Worm (Caenorhabditis elegans) whole organism, L1 larva: ENCODE measurements around the gene R144.11.

Experiments
- C04F5.9 ChIP-seq: sonication (generic microtip); optimal IDR thresholded peaks from 2 replicates; lab custom pipeline; 2016; ENCODE audit warnings: missing genetic modification characterization, missing compliant biosample characterization
- C16A3.4 ChIP-seq: fragments of 150-350 bp; optimal IDR thresholded peaks from 2 replicates; lab custom pipeline; 2014; ENCODE audit warnings: missing biosample characterization, missing genetic modification characterization
- F16B12.6 ChIP-seq: fragments of 150-350 bp; optimal IDR thresholded peaks from 2 replicates; lab custom pipeline; 2014; ENCODE audit warnings: missing biosample characterization, missing genetic modification characterization
- Y116A8C.19 ChIP-seq: sonication (generic microtip); optimal IDR thresholded peaks from 2 replicates; lab custom pipeline; 2016; ENCODE audit warnings: missing compliant biosample characterization, missing genetic modification characterization, borderline replicate concordance
- aha-1 ChIP-seq: fragments of 150-350 bp; optimal IDR thresholded peaks from 2 replicates; lab custom pipeline; 2014; ENCODE audit warnings: missing biosample characterization, missing genetic modification characterization
- aly-2 ChIP-seq: fragments of 150-350 bp; optimal IDR thresholded peaks from 2 replicates; lab custom pipeline; 2014; ENCODE audit warnings: missing biosample characterization, missing genetic modification characterization
- blmp-1 ChIP-seq: fragments of 150-350 bp; optimal IDR thresholded peaks from 2 replicates; lab custom pipeline; 2014; ENCODE audit warnings: missing biosample characterization, missing genetic modification characterization
- ceh-63 ChIP-seq: fragments of 200-800 bp; sonication (Bioruptor generic); optimal IDR thresholded peaks from 2 replicates; lab custom pipeline; 2018; ENCODE audit warnings: mild to moderate bottlenecking, missing genetic modification characterization, missing compliant biosample characterization
- ceh-8 ChIP-seq: fragments of 200-800 bp; sonication (Bioruptor generic); optimal IDR thresholded peaks from 2 replicates; lab custom pipeline; 2018; ENCODE audit warnings: mild to moderate bottlenecking, missing genetic modification characterization, moderate library complexity, missing compliant biosample characterization
- ceh-88 ChIP-seq: fragments of 200-800 bp; sonication (Bioruptor generic); IDR thresholded peaks from 2 replicates; pipeline ENCODE4 v1.3.6; 2022; ENCODE audit warnings: missing genetic modification characterization, missing compliant biosample characterization
- ceh-90 ChIP-seq: sonication (generic microtip); optimal IDR thresholded peaks from 2 replicates; lab custom pipeline; 2016; ENCODE audit warnings: missing genetic modification characterization, missing compliant biosample characterization
- dpl-1 ChIP-seq, 3 experiments: fragments of 150-350 bp in 2 of 3; sonication (generic microtip) in 1 of 3; optimal IDR thresholded peaks; 2 replicates each; lab custom pipeline; 2014 to 2017; ENCODE audit warnings: missing biosample characterization in 3 of 3, missing genetic modification characterization in 3 of 3, missing genetic modification reagents in 3 of 3
- dsc-1 ChIP-seq: sonication (generic microtip); optimal IDR thresholded peaks from 2 replicates; lab custom pipeline; 2016; ENCODE audit warnings: mild to moderate bottlenecking, missing genetic modification characterization, missing compliant biosample characterization
- efl-1 ChIP-seq, 4 experiments: fragments of 150-350 bp; optimal IDR thresholded peaks in 3 of 4; peaks in 1 of 4; 1 replicate in 1 of 4; 2 replicates in 3 of 4; lab custom pipeline; 2014; ENCODE audit warnings: missing biosample characterization in 2 of 4, missing genetic modification characterization in 2 of 4, missing genetic modification reagents in 2 of 4
- egl-13 ChIP-seq: sonication (generic microtip); optimal IDR thresholded peaks from 2 replicates; lab custom pipeline; 2016; ENCODE audit warnings: missing genotype, missing genetic modification reagents, missing genetic modification characterization, missing compliant biosample characterization
- elt-2 ChIP-seq: sonication (generic microtip); optimal IDR thresholded peaks from 2 replicates; lab custom pipeline; 2016; ENCODE audit warnings: missing genetic modification characterization, mild to moderate bottlenecking, inconsistent platforms, missing compliant biosample characterization, missing genetic modification reagents
- fkh-10 ChIP-seq: sonication (generic microtip); optimal IDR thresholded peaks from 2 replicates; lab custom pipeline; 2017; ENCODE audit warnings: missing biosample characterization, missing genetic modification reagents, missing genetic modification characterization
- fkh-4 ChIP-seq: sonication (generic microtip); optimal IDR thresholded peaks from 2 replicates; lab custom pipeline; 2016; ENCODE audit warnings: missing compliant biosample characterization, missing genetic modification characterization, borderline replicate concordance
- fkh-8 ChIP-seq: sonication (generic microtip); optimal IDR thresholded peaks from 2 replicates; lab custom pipeline; 2016; ENCODE audit warnings: mild to moderate bottlenecking, missing genetic modification characterization, missing compliant biosample characterization
- grh-1 ChIP-seq: fragments of 200-800 bp; sonication (Bioruptor generic); IDR thresholded peaks from 2 replicates; pipeline ENCODE4 v1.3.6; 2022; ENCODE audit warnings: missing genetic modification reagents, missing genetic modification characterization, missing compliant biosample characterization
- hlh-4 ChIP-seq: sonication (generic microtip); optimal IDR thresholded peaks from 2 replicates; lab custom pipeline; 2016; ENCODE audit warnings: mild to moderate bottlenecking, missing genetic modification characterization, missing compliant biosample characterization
- hpl-2 ChIP-seq: fragments of 150-350 bp; optimal IDR thresholded peaks from 2 replicates; lab custom pipeline; 2014; ENCODE audit warnings: missing biosample characterization, missing genetic modification reagents, missing genetic modification characterization
- isw-1 ChIP-seq: fragments of 200-800 bp; sonication (Bioruptor generic); IDR thresholded peaks from 2 replicates; pipeline ENCODE4 v1.3.6; 2022; ENCODE audit warnings: missing genetic modification characterization, missing compliant biosample characterization
- lin-14 ChIP-seq: fragments of 200-800 bp; sonication (Bioruptor generic); optimal IDR thresholded peaks from 2 replicates; lab custom pipeline; 2018; ENCODE audit warnings: mild to moderate bottlenecking, missing genetic modification characterization, moderate library complexity, missing compliant biosample characterization
- lir-3 ChIP-seq: sonication (generic microtip); optimal IDR thresholded peaks from 2 replicates; lab custom pipeline; 2016; ENCODE audit warnings: mild to moderate bottlenecking, missing genetic modification characterization, moderate library complexity, missing compliant biosample characterization; ENCODE audit not compliant: poor library complexity
- lsy-2 ChIP-seq, 2 experiments: fragments of 150-350 bp; optimal IDR thresholded peaks; 2 replicates each; lab custom pipeline; 2014; ENCODE audit warnings: missing biosample characterization in 2 of 2, missing genetic modification characterization in 2 of 2
- mdl-1 ChIP-seq, 2 experiments: fragments of 150-350 bp; optimal IDR thresholded peaks; 2 replicates each; lab custom pipeline; 2014 to 2017; ENCODE audit warnings: missing biosample characterization in 2 of 2, missing genetic modification characterization in 2 of 2, inconsistent platforms in 1 of 2
- mef-2 ChIP-seq: fragments of 150-350 bp; optimal IDR thresholded peaks from 2 replicates; lab custom pipeline; 2014; ENCODE audit warnings: missing biosample characterization, missing genetic modification characterization
- nhr-19 ChIP-seq: fragments of 200-800 bp; sonication (Bioruptor generic); conservative IDR thresholded peaks from 2 replicates; pipeline ENCODE4 v1.3.6; 2022; ENCODE audit warnings: missing genetic modification characterization, missing compliant biosample characterization
- nhr-20 ChIP-seq: sonication (generic microtip); optimal IDR thresholded peaks from 2 replicates; lab custom pipeline; 2016; ENCODE audit warnings: mild to moderate bottlenecking, missing genetic modification characterization, missing compliant biosample characterization
- nhr-47 ChIP-seq: sonication (generic microtip); optimal IDR thresholded peaks from 2 replicates; lab custom pipeline; 2016; ENCODE audit warnings: mild to moderate bottlenecking, missing genetic modification characterization, moderate library complexity, missing compliant biosample characterization
- nhr-71 ChIP-seq: sonication (generic microtip); optimal IDR thresholded peaks from 2 replicates; lab custom pipeline; 2016; ENCODE audit warnings: mild to moderate bottlenecking, missing genetic modification characterization, moderate library complexity, missing compliant biosample characterization
- nhr-77 ChIP-seq: fragments of 150-350 bp; optimal IDR thresholded peaks from 2 replicates; lab custom pipeline; 2014; ENCODE audit warnings: missing biosample characterization, missing genetic modification characterization
- pag-3 ChIP-seq: sonication (generic microtip); optimal IDR thresholded peaks from 2 replicates; lab custom pipeline; 2017; ENCODE audit warnings: missing genetic modification characterization, mild to moderate bottlenecking, missing compliant biosample characterization, antibody characterized with exemption, borderline replicate concordance; ENCODE audit not compliant: insufficient read depth
- pax-3 ChIP-seq: fragments of 200-800 bp; sonication (Bioruptor generic); optimal IDR thresholded peaks from 2 replicates; lab custom pipeline; 2018; ENCODE audit warnings: mild to moderate bottlenecking, missing genetic modification characterization, moderate library complexity, missing compliant biosample characterization
- rnt-1 ChIP-seq: sonication (generic microtip); optimal IDR thresholded peaks from 2 replicates; lab custom pipeline; 2016; ENCODE audit warnings: mild to moderate bottlenecking, missing genetic modification characterization, moderate library complexity, missing compliant biosample characterization
- snpc-4 ChIP-seq: fragments of 150-350 bp; optimal IDR thresholded peaks from 2 replicates; lab custom pipeline; 2014; ENCODE audit warnings: missing biosample characterization, missing genetic modification characterization
- sox-4 ChIP-seq: sonication (generic microtip); optimal IDR thresholded peaks from 2 replicates; lab custom pipeline; 2016; ENCODE audit warnings: missing genetic modification characterization, missing compliant biosample characterization
- swsn-7 ChIP-seq: sonication (generic microtip); optimal IDR thresholded peaks from 2 replicates; lab custom pipeline; 2016; ENCODE audit warnings: missing genetic modification characterization, missing compliant biosample characterization
- tbx-2 ChIP-seq: sonication (generic microtip); optimal IDR thresholded peaks from 2 replicates; lab custom pipeline; 2016; ENCODE audit warnings: missing genetic modification characterization, missing compliant biosample characterization
- unc-86 ChIP-seq: sonication (generic microtip); optimal IDR thresholded peaks from 2 replicates; lab custom pipeline; 2016; ENCODE audit warnings: missing genetic modification characterization, missing compliant biosample characterization
- xbp-1 ChIP-seq: sonication (generic microtip); optimal IDR thresholded peaks from 2 replicates; lab custom pipeline; 2016; ENCODE audit warnings: missing genetic modification characterization, missing compliant biosample characterization
- zip-4 ChIP-seq: fragments of 200-800 bp; sonication (Bioruptor generic); optimal IDR thresholded peaks from 2 replicates; lab custom pipeline; 2018; ENCODE audit warnings: mild to moderate bottlenecking, missing genetic modification characterization, moderate library complexity, missing compliant biosample characterization
- ztf-11 ChIP-seq, 2 experiments: sonication (generic microtip); optimal IDR thresholded peaks; 2 replicates each; lab custom pipeline; 2016 to 2017; ENCODE audit warnings: missing genetic modification characterization in 2 of 2, missing biosample characterization in 1 of 2, missing compliant biosample characterization in 1 of 2

Gene R144.11

DNA sequence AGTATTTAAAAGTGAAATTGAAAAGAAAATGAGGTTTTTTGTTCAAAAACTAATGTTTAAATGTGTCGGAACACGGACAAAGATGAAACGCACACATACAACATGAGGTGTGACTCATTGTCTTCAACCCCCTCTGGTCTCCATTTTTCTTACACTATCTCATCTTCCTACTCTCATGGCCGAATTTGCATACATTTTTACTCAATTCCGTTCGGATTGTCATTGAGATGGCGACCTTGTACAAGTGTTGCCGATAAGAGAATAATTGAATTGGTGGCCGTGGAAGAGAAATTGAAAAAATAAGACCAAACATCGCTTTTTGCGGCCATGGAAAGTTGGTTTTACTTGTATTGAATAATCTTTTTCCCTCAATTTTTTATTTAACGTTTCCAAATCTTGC lies 38.5 kb upstream of the R144.11 start, which contains the start of gene txbp-3 (continued):
- TF ChIP-seq fkh-4 = no peak
- TF ChIP-seq Y116A8C.19 (tag; lab: Kevin White, UChicago) = no peak
- TF ChIP-seq dpl-1 (GFP tag; optimal IDR thresholded peaks at IDR 0.05; lab: Kevin White, UChicago) = peak in 2 of 3 experiments; percentile 4 to 56
- TF ChIP-seq fkh-8 (tag; lab: Kevin White, UChicago) = peak; percentile 23
- no peak for TF ChIP-seq ceh-90 (tag; lab: Kevin White, UChicago)
- TF ChIP-seq hlh-4 (tag; lab: Kevin White, UChicago) = no peak
- no peak for TF ChIP-seq pax-3
- no peak for TF ChIP-seq grh-1 (GFP tag; lab: Robert Waterston, UW)
- TF ChIP-seq nhr-20 = peak; percentile 9
- TF ChIP-seq zip-4 = no peak
- TF ChIP-seq lin-14 (GFP tag; lab: Kevin White, UChicago) = peak; percentile 95
- no peak for TF ChIP-seq mef-2

DNA sequence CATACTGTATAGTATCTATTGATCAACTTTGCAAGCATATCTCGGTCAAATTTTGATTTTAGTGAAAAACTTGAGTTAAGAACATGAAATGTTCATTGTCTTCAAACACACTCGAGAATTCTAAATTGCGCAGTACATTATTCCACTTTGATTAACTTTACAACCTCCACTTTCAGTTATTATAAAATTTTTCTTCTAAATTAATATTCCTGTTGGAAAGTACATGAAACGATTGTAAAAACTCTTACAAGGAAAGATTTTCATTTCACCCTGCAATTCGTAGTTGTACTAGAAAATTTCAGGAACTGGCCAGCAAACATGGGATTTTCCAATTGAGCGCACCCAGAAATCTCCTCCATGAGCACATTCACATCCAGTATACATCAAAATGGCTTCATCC lies 36.1 kb upstream of the R144.11 start, which contains the start of gene C45G9.14:
Gene C45G9.14, plus strand, starts transcription at position 301 of the 400 bp plus-strand sequence.
- no peak for TF ChIP-seq blmp-1
- peak; percentile 6 for TF ChIP-seq ceh-63
- no peak for TF ChIP-seq ceh-8 (GFP tag; lab: Kevin White, UChicago)
- TF ChIP-seq aha-1 = no peak
- TF ChIP-seq tbx-2 (tag; lab: Kevin White, UChicago) = no peak
- no peak for TF ChIP-seq efl-1 (optimal IDR thresholded peaks at IDR 0.05; lab: Kevin White, UChicago)
- peak in 1 of 2 experiments; percentile 47 for TF ChIP-seq efl-1 (GFP tag; optimal IDR thresholded peaks at IDR 0.05 in 1 of 2; lab: Kevin White, UChicago)

DNA sequence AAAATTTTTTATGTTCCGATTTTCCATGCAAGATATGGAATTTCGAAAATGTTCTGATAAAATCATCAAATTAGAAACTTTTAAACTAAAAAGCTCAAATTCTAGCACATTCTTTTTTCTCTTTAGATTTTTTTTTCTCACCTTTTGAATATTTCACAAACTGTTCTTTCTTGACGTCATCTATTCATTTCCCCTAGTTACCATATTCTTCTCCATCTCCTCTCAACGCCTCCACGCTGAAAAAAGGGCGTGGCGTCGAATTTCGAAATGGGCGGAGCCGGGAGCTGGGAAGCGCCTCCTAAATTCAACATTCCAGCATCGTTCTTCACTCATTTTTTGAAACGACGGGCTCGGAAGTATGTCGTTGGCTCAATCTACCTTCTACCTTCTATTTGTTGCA lies 33.5 kb upstream of the R144.11 start, which contains the start of gene nlp-43:
Gene nlp-43, plus strand, starts transcription at position 301 of the 400 bp plus-strand sequence.
- no peak for TF ChIP-seq fkh-8 (tag; lab: Kevin White, UChicago)
- TF ChIP-seq fkh-10 (GFP tag; lab: Kevin White, UChicago) = no peak
- TF ChIP-seq F16B12.6 (tag; lab: Kevin White, UChicago) = no peak
- no peak for TF ChIP-seq aly-2
- TF ChIP-seq lsy-2 (tag; optimal IDR thresholded peaks at IDR 0.05; lab: Kevin White, UChicago) = no peak
- no peak for TF ChIP-seq rnt-1 (tag; lab: Kevin White, UChicago)
- TF ChIP-seq swsn-7 (tag; lab: Kevin White, UChicago) = no peak
- TF ChIP-seq sox-4 (tag; lab: Kevin White, UChicago) = no peak
- no peak for TF ChIP-seq ztf-11 (tag; optimal IDR thresholded peaks at IDR 0.05; lab: Kevin White, UChicago)
- TF ChIP-seq egl-13 = no peak
- no peak for TF ChIP-seq xbp-1 (tag; lab: Kevin White, UChicago)

DNA sequence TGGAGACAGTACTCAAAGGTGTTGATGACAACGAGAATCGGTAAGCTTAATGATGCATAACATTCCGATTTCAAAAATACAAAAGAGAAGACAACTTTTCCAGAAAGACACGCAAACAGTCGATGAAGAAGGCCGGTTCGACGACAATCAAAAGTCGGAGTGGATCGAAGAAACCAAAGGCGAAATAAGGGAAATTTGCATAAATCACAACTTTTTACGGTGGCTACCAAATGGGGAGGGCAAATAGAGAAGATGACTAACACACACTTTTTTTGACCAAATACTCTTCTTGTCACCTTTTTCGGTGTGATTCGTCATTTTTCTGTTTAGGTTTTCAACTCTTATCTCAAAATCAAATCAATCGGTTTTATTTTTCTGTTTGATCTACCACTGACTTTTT lies 27.5 kb upstream of the R144.11 start, which contains the start of gene C45G9.6:
Gene C45G9.6, plus strand, starts transcription at position 301 of the 400 bp plus-strand sequence.
- no peak for TF ChIP-seq ceh-63
- no peak for TF ChIP-seq C04F5.9 (tag; lab: Kevin White, UChicago)
- no peak for TF ChIP-seq pag-3
- no peak for TF ChIP-seq dsc-1 (tag; lab: Kevin White, UChicago)
- TF ChIP-seq hpl-2 (GFP tag; lab: Kevin White, UChicago) = no peak
- no peak for TF ChIP-seq nhr-77 (tag; lab: Kevin White, UChicago)

DNA sequence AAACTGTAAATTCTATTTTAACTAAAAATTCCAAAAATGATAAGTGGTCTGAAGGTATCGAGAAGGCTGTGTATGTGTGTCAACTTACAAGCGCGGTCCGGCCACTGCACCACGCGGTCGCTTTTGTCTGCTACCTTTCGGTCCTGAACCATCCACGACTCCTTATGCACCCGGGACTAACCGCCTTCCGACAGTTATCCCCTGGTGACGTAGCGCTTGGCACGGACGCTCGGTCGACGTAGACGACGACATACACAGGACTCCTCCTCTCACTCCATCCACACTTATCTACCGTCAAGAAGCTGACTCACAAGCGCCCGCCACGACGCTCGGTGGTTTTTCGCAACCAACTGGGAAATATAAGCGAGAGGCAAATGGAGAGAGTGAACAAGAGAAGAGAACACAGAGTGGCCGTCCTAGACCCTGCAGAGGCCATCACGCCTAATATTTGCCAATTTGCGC lies 22.8 kb upstream of the R144.11 start:
- TF ChIP-seq snpc-4 (peak; percentile 25), dsc-1 (tag; lab: Kevin White, UChicago) (peak; percentile 80), nhr-20 (peak; percentile 67), ceh-8 (GFP tag; lab: Kevin White, UChicago) (peak; percentile 71), mdl-1 (tag; optimal IDR thresholded peaks at IDR 0.05; lab: Kevin White, UChicago) (peak in 1 of 2 experiments; percentile 33), isw-1 (GFP tag; lab: Robert Waterston, UW) (peak; percentile 50), elt-2 (tag; lab: Kevin White, UChicago) (peak; percentile 57), lir-3 (tag; lab: Kevin White, UChicago) (peak; percentile 55), unc-86 (tag; lab: Kevin White, UChicago) (peak; percentile 45), ztf-11 (tag; optimal IDR thresholded peaks at IDR 0.05; lab: Kevin White, UChicago) (peak in 1 of 2 experiments; percentile 71), C16A3.4 (peak; percentile 55), ceh-88 (GFP tag; lab: Robert Waterston, UW) (peak; percentile 58), egl-13 (peak; percentile 70), nhr-47 (peak; percentile 89), nhr-71 (tag; lab: Kevin White, UChicago) (peak; percentile 81), efl-1 (optimal IDR thresholded peaks at IDR 0.05; lab: Kevin White, UChicago) (peak; percentile 46 to 47), efl-1 (GFP tag; optimal IDR thresholded peaks at IDR 0.05 in 1 of 2; lab: Kevin White, UChicago) (peak; percentile 29 to 95), rnt-1 (tag; lab: Kevin White, UChicago) (peak; percentile 58), nhr-19 (peak; percentile 84)
